Fruit fly (Drosophila melanogaster) whole organism: ENCODE data around the gene CG31274.

Source experiments
- CG8478 ChIP-seq: fragments of >200 bp; optimal IDR thresholded peaks from 2 replicates; lab custom pipeline; 2018; ENCODE audit warnings: inconsistent platforms
- Dll ChIP-seq: fragments of >200 bp; optimal IDR thresholded peaks from 2 replicates; lab custom pipeline; 2017
- EcR ChIP-seq, 2 experiments: fragments of >200 bp; optimal IDR thresholded peaks; 2 replicates each; lab custom pipeline; 2017; ENCODE audit warnings: missing biosample characterization in 2 of 2, missing genetic modification characterization in 2 of 2, missing genetic modification reagents in 2 of 2
- pan ChIP-seq: fragments of >200 bp; optimal IDR thresholded peaks from 2 replicates; lab custom pipeline; 2017
- psq ChIP-seq: fragments of >200 bp; optimal IDR thresholded peaks from 2 replicates; lab custom pipeline; 2017
- usp ChIP-seq: fragments of >200 bp; optimal IDR thresholded peaks from 2 replicates; lab custom pipeline; 2017; ENCODE audit warnings: missing biosample characterization, missing genetic modification characterization, mixed read lengths

The CG31274 gene

DNA sequence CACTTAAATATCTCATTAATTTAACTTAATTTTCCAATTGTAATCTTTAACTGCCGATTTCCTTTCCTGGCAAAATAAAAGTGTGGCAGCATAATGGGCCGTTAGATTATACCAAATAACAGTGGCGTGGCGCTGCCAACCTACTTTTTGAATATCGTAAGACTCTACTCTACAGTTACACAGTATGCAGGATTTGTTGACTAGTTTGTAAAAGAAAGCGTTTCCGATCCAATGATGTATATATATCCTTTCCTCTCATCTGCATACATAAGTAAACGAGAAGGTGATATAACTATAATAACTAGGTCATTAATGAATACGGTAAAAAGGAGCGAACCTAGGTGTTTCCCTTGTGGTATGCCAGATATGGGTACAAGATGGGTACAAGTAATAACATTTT, 1.0 kb upstream of the CG31274 start, which contains the start of gene EMC2B:
Gene EMC2B, minus strand, starts transcription at position 98 of the 400 bp plus-strand sequence.
- TF ChIP-seq EcR (GFP tag; optimal IDR thresholded peaks at IDR 0.05; lab: Kevin White, UChicago) = no peak
- no peak for TF ChIP-seq psq (lab: Kevin White, UChicago)
- no peak for TF ChIP-seq pan (lab: Kevin White, UChicago)
- TF ChIP-seq Dll (lab: Kevin White, UChicago) = no peak
- TF ChIP-seq CG8478 (lab: Kevin White, UChicago) = no peak
- no peak for TF ChIP-seq usp

DNA sequence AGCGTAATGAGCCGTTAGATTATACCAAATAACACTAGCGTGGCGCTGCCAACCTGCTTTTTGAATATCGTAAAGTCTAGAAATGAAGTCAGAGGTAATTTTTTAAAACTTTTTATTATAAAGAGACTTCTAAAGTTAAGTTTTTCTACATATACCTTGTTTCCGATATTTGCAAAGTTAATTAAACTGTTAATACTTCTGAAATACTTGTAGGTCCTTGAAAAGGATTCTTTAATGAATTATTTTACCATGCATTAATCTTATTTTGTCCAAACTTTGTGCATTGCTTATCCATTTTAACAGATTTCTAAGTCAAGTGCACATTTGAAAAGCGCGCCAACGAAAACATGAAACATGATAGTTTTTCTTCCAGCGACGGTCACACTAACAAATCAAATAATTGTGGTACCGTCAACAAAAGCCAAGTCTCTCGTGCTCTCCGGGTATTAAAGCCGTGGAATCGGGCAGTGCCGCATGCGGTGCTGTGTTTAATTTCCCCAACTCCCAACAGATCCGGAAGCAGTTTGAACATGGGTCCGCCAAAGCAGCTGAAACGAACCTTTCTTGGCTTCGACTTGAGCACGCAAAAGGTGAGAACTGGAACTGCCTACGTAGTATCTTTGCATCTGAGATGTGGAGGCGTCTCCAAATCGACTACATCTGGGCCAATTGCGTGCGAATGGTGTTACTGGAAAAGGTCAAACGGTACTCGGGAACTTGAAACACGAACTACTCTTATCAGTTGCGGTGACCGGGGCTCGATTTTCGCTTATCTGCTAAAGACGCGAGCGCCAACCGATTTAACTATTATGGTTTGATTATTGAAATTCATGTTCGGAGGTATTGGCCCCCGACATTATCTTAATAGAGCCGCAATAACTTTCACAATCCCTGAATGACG, 3.5 kb downstream of the CG31274 start, which contains the start of the genes EMC2A and CG3534:
Gene EMC2A, minus strand, starts transcription at position 13 of the 901 bp plus-strand sequence.
Gene CG3534, plus strand, starts transcription at position 388 of the 901 bp plus-strand sequence.
- TF ChIP-seq EcR (GFP tag; optimal IDR thresholded peaks at IDR 0.05; lab: Kevin White, UChicago) = no peak
- TF ChIP-seq psq (lab: Kevin White, UChicago) = no peak
- TF ChIP-seq usp = no peak
- no peak for TF ChIP-seq Dll (lab: Kevin White, UChicago)
- TF ChIP-seq CG8478 (lab: Kevin White, UChicago) = no peak
- no peak for TF ChIP-seq pan (lab: Kevin White, UChicago)

DNA sequence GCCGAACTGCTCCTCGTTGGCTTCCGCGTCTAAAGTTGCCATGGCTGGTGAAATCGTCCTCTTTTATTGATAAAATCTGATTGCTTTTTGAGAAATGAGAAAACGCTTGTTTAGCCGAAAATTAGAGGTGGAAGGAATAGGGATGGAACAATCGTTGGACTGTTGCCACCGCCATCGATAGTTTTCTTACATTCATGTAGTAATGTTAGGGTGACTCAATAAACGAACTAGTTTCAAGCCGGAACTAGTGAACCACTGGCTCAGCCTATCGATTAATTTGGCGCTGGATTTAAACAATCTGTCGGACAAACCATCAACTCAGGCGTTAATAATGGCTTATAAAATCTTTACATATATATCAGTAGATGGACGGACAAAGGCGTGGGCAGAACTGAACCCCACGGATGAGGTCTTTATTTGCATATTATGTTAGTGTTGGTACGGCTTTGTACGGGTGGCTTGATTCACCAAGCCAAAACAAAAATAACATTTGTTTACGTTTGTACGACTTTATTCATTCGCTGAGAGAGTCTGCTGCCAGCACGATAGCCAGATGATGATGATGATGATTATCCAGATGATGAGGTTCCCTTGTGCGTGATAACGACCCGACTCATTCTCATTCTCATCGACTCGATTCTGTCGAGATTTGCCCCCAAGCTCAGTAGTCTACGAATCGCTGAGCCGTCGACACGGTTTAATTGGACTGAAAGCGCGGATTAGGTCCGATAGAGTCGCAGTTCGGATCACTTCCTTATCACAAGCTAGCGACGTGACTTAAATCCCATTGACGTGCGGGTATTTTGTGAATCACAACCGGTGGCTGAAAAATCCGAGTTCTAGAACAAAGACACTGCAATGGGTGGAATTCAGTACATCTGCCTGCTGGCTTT, 9.6 kb downstream of the CG31274 start, which contains the start of the genes Sf3a1 and Irc:
Gene Sf3a1, minus strand, starts transcription at position 138 of the 893 bp plus-strand sequence.
Gene Irc, plus strand, starts transcription at position 658 of the 893 bp plus-strand sequence.
- TF ChIP-seq pan (lab: Kevin White, UChicago) = no peak
- TF ChIP-seq EcR (GFP tag; optimal IDR thresholded peaks at IDR 0.05; lab: Kevin White, UChicago) = no peak
- TF ChIP-seq CG8478 (lab: Kevin White, UChicago) = no peak
- no peak for TF ChIP-seq psq (lab: Kevin White, UChicago)
- TF ChIP-seq Dll (lab: Kevin White, UChicago) = no peak

DNA sequence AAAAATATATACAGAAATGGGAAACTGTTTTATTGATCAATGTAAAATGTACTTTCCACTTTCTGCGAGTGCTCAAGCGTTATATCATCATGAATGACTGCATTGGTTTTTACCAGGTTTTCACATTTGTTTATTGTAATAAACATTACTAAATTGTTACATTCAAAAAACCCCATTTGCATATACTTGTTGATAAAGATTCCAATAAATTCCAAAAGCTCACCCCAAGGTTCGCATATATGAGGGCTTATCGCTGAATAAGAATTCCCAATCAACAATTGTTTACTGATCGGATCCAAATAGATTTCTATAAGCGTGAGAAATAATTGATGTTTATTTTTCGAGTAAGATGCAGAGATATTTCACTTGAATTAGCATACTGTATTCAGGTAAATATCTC, 10.7 kb downstream of the CG31274 start:
- TF ChIP-seq pan (lab: Kevin White, UChicago) (no peak), usp (no peak), psq (lab: Kevin White, UChicago) (no peak), CG8478 (lab: Kevin White, UChicago) (no peak)

DNA sequence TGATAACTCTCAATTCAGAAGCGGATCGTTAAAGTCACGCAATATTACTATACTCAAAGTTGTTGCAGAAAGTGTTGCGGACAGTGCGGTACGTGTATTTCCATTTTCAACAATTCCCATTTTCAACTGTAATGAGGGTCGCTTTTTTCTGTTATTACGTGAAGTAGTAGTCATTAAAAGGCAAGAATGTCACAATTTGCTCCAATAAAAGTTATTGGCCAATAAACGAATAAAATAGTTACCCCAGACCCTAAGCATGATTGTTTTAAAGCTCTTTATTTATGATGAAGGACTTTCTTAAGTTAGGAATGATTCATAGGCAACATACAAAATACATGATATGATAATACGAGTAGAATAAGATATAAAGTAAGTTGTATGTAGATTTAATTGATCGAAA, 14.5 kb downstream of the CG31274 start:
- TF ChIP-seq EcR (GFP tag; optimal IDR thresholded peaks at IDR 0.05; lab: Kevin White, UChicago) = no peak
- TF ChIP-seq usp = no peak
- no peak for TF ChIP-seq Dll (lab: Kevin White, UChicago)
- no peak for TF ChIP-seq CG8478 (lab: Kevin White, UChicago)
- no peak for TF ChIP-seq pan (lab: Kevin White, UChicago)
- no peak for TF ChIP-seq psq (lab: Kevin White, UChicago)

DNA sequence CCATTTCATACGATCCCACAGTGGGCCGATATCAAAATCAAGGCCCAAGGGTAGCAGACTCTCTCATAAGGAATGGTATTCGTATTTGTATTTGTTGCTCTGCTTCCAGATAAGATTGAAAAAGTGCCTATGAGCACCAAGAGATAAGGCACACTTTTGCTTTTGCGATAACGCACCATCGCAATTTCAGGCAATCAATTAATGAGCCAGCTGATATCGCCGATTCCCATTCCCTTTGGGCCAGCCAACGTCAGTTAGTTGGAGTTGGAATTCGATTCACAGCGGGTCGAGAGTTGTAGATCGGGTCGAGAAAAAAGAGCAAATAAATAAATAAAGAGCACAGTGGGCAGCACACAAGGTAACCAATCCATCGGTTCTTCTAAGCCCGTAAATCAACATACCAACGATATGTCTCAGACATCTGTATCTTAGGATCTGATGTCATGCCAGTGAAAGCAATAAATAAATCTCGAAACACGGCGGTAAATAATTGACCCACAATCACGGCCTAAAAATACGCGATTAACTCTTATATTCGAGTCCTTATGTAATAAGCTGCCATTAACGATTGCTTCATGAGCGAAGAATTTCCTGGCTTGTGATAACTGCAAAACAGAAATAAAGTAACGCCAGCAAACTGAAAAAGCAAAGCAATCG, 15.3 kb downstream of the CG31274 start, which contains the start of gene CG8907:
Gene CG8907, plus strand, starts transcription at position 252 of the 657 bp plus-strand sequence.
- TF ChIP-seq usp (no peak), EcR (GFP tag; optimal IDR thresholded peaks at IDR 0.05; lab: Kevin White, UChicago) (no peak), psq (lab: Kevin White, UChicago) (no peak), pan (lab: Kevin White, UChicago) (no peak), CG8478 (lab: Kevin White, UChicago) (no peak), Dll (lab: Kevin White, UChicago) (no peak)

DNA sequence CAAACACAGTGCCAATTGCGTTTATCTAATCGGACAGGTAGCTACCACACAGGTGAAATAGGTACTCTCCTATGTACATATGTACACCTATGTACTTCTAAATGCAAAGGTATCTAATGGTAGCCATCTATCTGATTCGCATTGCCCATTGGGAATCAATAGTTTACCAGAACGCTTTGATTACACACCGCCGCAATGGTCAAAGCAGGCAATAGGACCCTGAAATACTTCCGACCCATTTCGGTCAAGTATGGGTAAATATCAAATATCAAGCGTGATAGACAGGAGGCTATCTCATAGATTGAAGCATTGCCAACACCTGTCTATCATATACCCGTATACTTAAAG, 15.8 kb downstream of the CG31274 start:
- no peak for TF ChIP-seq pan (lab: Kevin White, UChicago)
- TF ChIP-seq CG8478 (lab: Kevin White, UChicago) = no peak
- no peak for TF ChIP-seq EcR (GFP tag; optimal IDR thresholded peaks at IDR 0.05; lab: Kevin White, UChicago)
- TF ChIP-seq usp = no peak
- no peak for TF ChIP-seq psq (lab: Kevin White, UChicago)
- TF ChIP-seq Dll (lab: Kevin White, UChicago) = no peak

DNA sequence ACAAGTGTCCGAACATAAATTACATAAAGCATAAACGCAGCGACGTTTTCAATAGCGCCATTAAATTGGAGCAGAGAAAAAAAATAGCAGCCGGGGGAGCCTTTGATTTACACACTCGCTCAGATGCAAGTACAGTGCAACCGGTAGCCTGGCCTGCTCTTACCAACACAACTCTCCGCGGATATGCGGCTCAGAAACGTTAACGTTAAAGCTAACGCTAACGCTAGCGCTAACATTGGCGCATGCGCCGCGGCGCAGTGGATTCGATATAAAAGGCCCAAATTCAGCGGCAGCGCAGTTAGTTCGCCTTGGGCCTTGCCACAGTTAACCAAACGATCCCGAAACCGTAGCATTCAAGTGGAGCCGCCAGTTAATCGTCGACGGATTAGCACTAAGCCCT, 21.5 kb downstream of the CG31274 start, which contains the start of gene Pxd:
Gene Pxd, plus strand, starts transcription at position 301 of the 400 bp plus-strand sequence.
- TF ChIP-seq psq (lab: Kevin White, UChicago) (no peak), usp (no peak), EcR (GFP tag; optimal IDR thresholded peaks at IDR 0.05; lab: Kevin White, UChicago) (no peak), pan (lab: Kevin White, UChicago) (no peak), Dll (lab: Kevin White, UChicago) (no peak), CG8478 (lab: Kevin White, UChicago) (no peak)

DNA sequence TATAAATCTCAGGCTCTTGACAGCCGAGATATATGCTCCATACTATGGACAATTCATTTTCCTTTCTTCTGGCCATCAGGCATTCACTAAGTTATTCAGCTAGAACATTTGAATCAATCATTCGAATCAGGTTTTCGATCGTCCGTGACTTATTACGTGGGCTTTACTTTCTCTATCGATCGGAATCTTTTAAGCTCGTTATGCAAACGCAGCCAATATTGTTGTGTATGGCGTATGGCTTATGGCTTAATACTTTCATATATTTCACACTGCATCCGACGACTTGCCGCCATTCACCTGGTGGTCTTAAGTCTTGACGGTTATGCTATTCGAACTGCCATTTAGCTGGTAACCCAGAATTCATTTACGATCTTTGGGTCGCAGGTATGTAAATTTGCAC, 23.4 kb downstream of the CG31274 start:
- TF ChIP-seq pan (lab: Kevin White, UChicago) = no peak
- no peak for TF ChIP-seq EcR (GFP tag; optimal IDR thresholded peaks at IDR 0.05; lab: Kevin White, UChicago)

DNA sequence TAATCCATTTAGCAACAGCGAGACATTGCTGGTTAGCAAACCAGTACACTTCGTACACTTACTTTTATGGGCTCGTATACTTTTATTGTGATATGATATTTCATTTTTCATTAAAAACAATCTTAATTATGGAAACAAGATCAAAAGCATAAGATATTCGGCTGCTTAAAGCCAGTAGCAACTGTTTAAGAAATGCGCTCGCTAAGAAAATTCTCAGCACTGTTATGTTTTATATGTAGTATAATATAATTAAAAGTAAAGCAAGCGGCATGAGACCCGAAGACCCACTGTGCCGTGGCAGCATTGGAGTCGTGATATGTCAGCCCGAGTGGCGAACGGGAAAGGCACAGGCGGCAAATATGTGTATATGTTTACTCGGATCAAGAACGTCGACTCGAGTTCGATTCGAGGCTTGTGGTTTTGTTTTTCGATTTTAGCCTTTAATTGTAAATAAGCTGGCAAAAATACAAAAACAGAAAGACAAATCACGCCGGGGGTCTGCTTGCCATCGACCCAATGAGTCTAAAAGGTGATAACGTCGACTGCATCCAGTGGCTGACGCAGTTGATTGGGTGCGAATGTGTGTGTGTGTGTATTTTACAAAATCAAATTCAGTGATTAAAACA, 26.2 kb downstream of the CG31274 start:
- TF ChIP-seq psq (lab: Kevin White, UChicago) (no peak), EcR (GFP tag; optimal IDR thresholded peaks at IDR 0.05; lab: Kevin White, UChicago) (no peak), CG8478 (lab: Kevin White, UChicago) (no peak), usp (no peak), pan (lab: Kevin White, UChicago) (no peak), Dll (lab: Kevin White, UChicago) (no peak)
